Worm (Caenorhabditis elegans) whole organism, L3 larva: ENCODE data around the gene F35H10.5.

ENCODE experiments used
- aly-2 ChIP-seq: fragments of 150-350 bp; optimal IDR thresholded peaks from 2 replicates; lab custom pipeline; 2014; ENCODE audit warnings: missing biosample characterization, missing genetic modification characterization
- elt-2 ChIP-seq: sonication (generic microtip); optimal IDR thresholded peaks from 2 replicates; lab custom pipeline; 2016; ENCODE audit warnings: missing genetic modification reagents, mild to moderate bottlenecking, missing genetic modification characterization, missing compliant biosample characterization
- elt-3 ChIP-seq, 3 experiments: fragments of 150-350 bp in 1 of 3; sonication (generic microtip) in 2 of 3; optimal IDR thresholded peaks; 2 replicates in 2 of 3; 4 replicates in 1 of 3; lab custom pipeline; 2014 to 2017; ENCODE audit warnings: missing biosample characterization in 3 of 3, missing genetic modification characterization in 3 of 3
- hmg-11 ChIP-seq: sonication (generic microtip); optimal IDR thresholded peaks from 2 replicates; lab custom pipeline; 2016; ENCODE audit warnings: missing genetic modification characterization, missing compliant biosample characterization
- nfya-1 ChIP-seq: sonication (generic microtip); optimal IDR thresholded peaks from 2 replicates; lab custom pipeline; 2017; ENCODE audit warnings: missing genetic modification characterization, mild to moderate bottlenecking, missing compliant biosample characterization, antibody characterized with exemption, moderate library complexity; ENCODE audit not compliant: insufficient read depth
- nhr-11 ChIP-seq: fragments of 150-350 bp; optimal IDR thresholded peaks from 2 replicates; lab custom pipeline; 2014; ENCODE audit warnings: missing biosample characterization, missing genetic modification characterization
- nhr-237 ChIP-seq: fragments of 150-350 bp; optimal IDR thresholded peaks from 2 replicates; lab custom pipeline; 2014; ENCODE audit warnings: missing biosample characterization, missing genetic modification characterization
- nhr-77 ChIP-seq: fragments of 150-350 bp; optimal IDR thresholded peaks from 2 replicates; lab custom pipeline; 2014; ENCODE audit warnings: missing biosample characterization, missing genetic modification characterization
- sea-2 ChIP-seq: fragments of 150-350 bp; sonication (generic microtip); optimal IDR thresholded peaks from 4 replicates; lab custom pipeline; 2014; ENCODE audit warnings: missing biosample characterization, missing genetic modification reagents, missing genetic modification characterization
- skn-1 ChIP-seq: fragments of 150-350 bp; optimal IDR thresholded peaks from 2 replicates; lab custom pipeline; 2014; ENCODE audit warnings: missing biosample characterization, missing genetic modification characterization

DNA sequence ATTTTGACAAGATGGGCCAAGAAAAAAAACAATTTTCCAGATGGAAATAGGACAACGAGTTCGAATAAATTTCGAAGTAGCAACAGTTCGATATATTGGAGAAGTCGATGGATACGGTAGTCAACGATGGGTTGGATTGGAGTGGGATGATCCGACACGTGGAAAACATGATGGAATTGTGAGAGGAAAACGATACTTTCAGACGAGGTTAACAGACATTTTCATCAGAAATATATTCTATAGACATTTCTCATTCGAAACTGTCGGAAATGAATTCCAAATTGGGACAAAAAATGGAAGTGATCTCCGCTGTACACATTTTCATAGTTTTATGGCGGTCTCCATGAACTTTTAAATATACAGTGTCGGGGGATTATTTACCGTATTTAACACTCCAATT lies 5.9 kb upstream of the F35H10.5 start, which contains the start of gene tbce-1:
- TF ChIP-seq elt-3 (tag; optimal IDR thresholded peaks at IDR 0.05; lab: Kevin White, UChicago) (no peak), aly-2 (tag; lab: Kevin White, UChicago) (no peak), nhr-77 (no peak), nhr-237 (tag; lab: Kevin White, UChicago) (no peak), sea-2 (GFP tag; lab: Kevin White, UChicago) (no peak), nfya-1 (tag; lab: Kevin White, UChicago) (no peak), skn-1 (tag; lab: Kevin White, UChicago) (no peak), elt-2 (tag; lab: Kevin White, UChicago) (no peak), hmg-11 (tag; lab: Kevin White, UChicago) (no peak), nhr-11 (tag; lab: Kevin White, UChicago) (no peak)
